Fruit fly (Drosophila melanogaster): ENCODE results near the gene CG43133.
A peak's percentile ranks its signal among the peaks of the same experiment; 100 is the strongest.

The CG43133 gene

dm6 chrX:18101778-18102177 lies 28.2 kb downstream of the CG43133 start, which contains the start of gene Taf8 (continued):
- peak; percentile 41 for TF ChIP-seq ssp (GFP tag; IDR thresholded peaks at IDR 0.05)

dm6 chrX:18101098-18101711 lies 28.8 kb downstream of the CG43133 start, which contains the start of gene Mvb12:
Mvb12 (minus strand) TSS chrX:18101314.
- TF ChIP-seq CG43689 (GFP tag; IDR thresholded peaks at IDR 0.05) (no peak), sd (tag; optimal IDR thresholded peaks at IDR 0.05) (no peak), Deaf1 (tag; optimal IDR thresholded peaks at IDR 0.05) (peak; percentile 58), CG42726 (GFP tag; IDR thresholded peaks at IDR 0.05; ENCODE audit: partially characterized antibody) (peak; percentile 58; the same call in 1 of the 2 replicates), BEAF-32 (GFP tag; optimal IDR thresholded peaks at IDR 0.05) (peak; percentile 57), Dfd (GFP tag; optimal IDR thresholded peaks at IDR 0.05) (no peak), CG12391 (tag; optimal IDR thresholded peaks at IDR 0.05) (no peak), Rx (GFP tag; IDR thresholded peaks at IDR 0.05) (no peak), schlank (tag; optimal IDR thresholded peaks at IDR 0.05) (no peak), CG6854 (GFP tag; optimal IDR thresholded peaks at IDR 0.05) (no peak), sisA (GFP tag; IDR thresholded peaks at IDR 0.05) (no peak), CG17385 (GFP tag; optimal IDR thresholded peaks at IDR 0.05) (no peak), sens-2 (GFP tag; IDR thresholded peaks at IDR 0.05) (peak; percentile 72), CG13894 (tag; optimal IDR thresholded peaks at IDR 0.05) (no peak), CG9437 (GFP tag; optimal IDR thresholded peaks at IDR 0.05) (no peak), ssp (GFP tag; IDR thresholded peaks at IDR 0.05) (no peak), CG1529 (GFP tag; optimal IDR thresholded peaks at IDR 0.05) (peak; percentile 27), kah (GFP tag; optimal IDR thresholded peaks at IDR 0.05) (no peak), Taf1 (GFP tag; IDR thresholded peaks at IDR 0.05) (no peak), CG1647 (GFP tag; optimal IDR thresholded peaks at IDR 0.05) (no peak), corto (GFP tag; optimal IDR thresholded peaks at IDR 0.05) (no peak), ttk (GFP tag; IDR thresholded peaks at IDR 0.05) (no peak), CG10979 (tag; optimal IDR thresholded peaks at IDR 0.05) (no peak), ems (GFP tag; optimal IDR thresholded peaks at IDR 0.05) (no peak), CG31388 (GFP tag; optimal IDR thresholded peaks at IDR 0.05) (no peak), ATbp (GFP tag; optimal IDR thresholded peaks at IDR 0.05) (peak; percentile 46), sna (GFP tag; IDR thresholded peaks at IDR 0.05; ENCODE audit: partially characterized antibody) (no peak), CG30403 (GFP tag; optimal IDR thresholded peaks at IDR 0.05) (peak; percentile 15), Lpt (GFP tag; optimal IDR thresholded peaks at IDR 0.05) (no peak), Xbp1 (GFP tag; optimal IDR thresholded peaks at IDR 0.05) (peak; percentile 4), CG31365 (tag; optimal IDR thresholded peaks at IDR 0.05) (no peak), esg (GFP tag; conservative IDR thresholded peaks at IDR 0.05) (no peak), chn (GFP tag; optimal IDR thresholded peaks at IDR 0.05) (peak; percentile 5), ranshi (GFP tag; IDR thresholded peaks at IDR 0.05) (no peak), tap (tag; optimal IDR thresholded peaks at IDR 0.05) (no peak), Sry-δ (GFP tag; optimal IDR thresholded peaks at IDR 0.05) (peak; percentile 53), usp (GFP tag; optimal IDR thresholded peaks at IDR 0.05) (no peak), CG12299 (tag; optimal IDR thresholded peaks at IDR 0.05) (peak; percentile 3), D19B (GFP tag; optimal IDR thresholded peaks at IDR 0.05) (no peak), Abd-B (GFP tag; optimal IDR thresholded peaks at IDR 0.05) (no peak), Pdp1 (GFP tag; optimal IDR thresholded peaks at IDR 0.05) (peak in 1 of 2 experiments; percentile 0), inv (GFP tag; IDR thresholded peaks at IDR 0.05; ENCODE audit: partially characterized antibody) (peak; percentile 41; the same call in 1 of the 2 replicates), zfh1 (GFP tag; IDR thresholded peaks at IDR 0.05) (no peak), nerfin-2 (GFP tag; IDR thresholded peaks at IDR 0.05; ENCODE audit: partially characterized antibody) (0 out of 2 replicates have a peak, but pooled peaks have one; percentile 46), Nf-YC (tag; optimal IDR thresholded peaks at IDR 0.05) (no peak), HmgZ (tag; optimal IDR thresholded peaks at IDR 0.05) (no peak), fru (optimal IDR thresholded peaks at IDR 0.05) (no peak), HLH3B (GFP tag; IDR thresholded peaks at IDR 0.05) (no peak)
